Worm (Caenorhabditis elegans) whole organism, early embryonic: ENCODE measurements around the gene C29F3.7.

Experiments used
- B0310.2 ChIP-seq: sonication (generic microtip); optimal IDR thresholded peaks from 2 replicates; lab custom pipeline; 2016; ENCODE audit warnings: mild to moderate bottlenecking, missing genetic modification characterization, missing compliant biosample characterization
- F13C5.2 ChIP-seq: sonication (generic microtip); optimal IDR thresholded peaks from 2 replicates; lab custom pipeline; 2017; ENCODE audit warnings: mild to moderate bottlenecking, missing genetic modification characterization, inconsistent platforms, missing compliant biosample characterization
- aly-1 ChIP-seq: sonication (generic microtip); optimal IDR thresholded peaks from 2 replicates; lab custom pipeline; 2016; ENCODE audit warnings: missing genetic modification characterization, missing compliant biosample characterization
- ama-1 ChIP-seq: fragments of 150-350 bp; optimal IDR thresholded peaks from 2 replicates; lab custom pipeline; 2014
- ceh-13 ChIP-seq: fragments of 200-800 bp; sonication (Bioruptor generic); optimal IDR thresholded peaks from 2 replicates; lab custom pipeline; 2018; ENCODE audit warnings: mild to moderate bottlenecking, missing genetic modification characterization, missing compliant biosample characterization
- ceh-36 ChIP-seq: sonication (generic microtip); optimal IDR thresholded peaks from 2 replicates; lab custom pipeline; 2016; ENCODE audit warnings: missing genetic modification characterization, inconsistent platforms, missing compliant biosample characterization
- ets-7 ChIP-seq: sonication (generic microtip); optimal IDR thresholded peaks from 2 replicates; lab custom pipeline; 2016; ENCODE audit warnings: missing genotype, missing genetic modification characterization, missing compliant biosample characterization
- flt-1 ChIP-seq: fragments of 200-800 bp; sonication (Bioruptor generic); IDR thresholded peaks from 2 replicates; pipeline ENCODE4 v1.3.6; 2022; ENCODE audit warnings: missing genetic modification characterization, missing compliant biosample characterization
- hmg-4 ChIP-seq: fragments of 200-800 bp; sonication (Bioruptor generic); optimal IDR thresholded peaks from 2 replicates; lab custom pipeline; 2018; ENCODE audit warnings: mild to moderate bottlenecking, missing genetic modification characterization, missing compliant biosample characterization
- pes-1 ChIP-seq: fragments of 200-800 bp; sonication (Bioruptor generic); IDR thresholded peaks from 2 replicates; pipeline ENCODE4 v1.3.6; 2022; ENCODE audit warnings: missing genetic modification reagents, missing genetic modification characterization, missing compliant biosample characterization
- scrt-1 ChIP-seq: fragments of 200-800 bp; sonication (Bioruptor generic); IDR thresholded peaks from 2 replicates; pipeline ENCODE4 v1.3.6; 2022; ENCODE audit warnings: missing genetic modification characterization, missing compliant biosample characterization
- tbx-11 ChIP-seq: fragments of 200-800 bp; sonication (Bioruptor generic); IDR thresholded peaks from 2 replicates; pipeline ENCODE4 v1.3.6; 2022; ENCODE audit warnings: missing genetic modification characterization, missing compliant biosample characterization
- tra-4 ChIP-seq: sonication (generic microtip); optimal IDR thresholded peaks from 2 replicates; lab custom pipeline; 2017; ENCODE audit warnings: missing genetic modification characterization, missing compliant biosample characterization

DNA sequence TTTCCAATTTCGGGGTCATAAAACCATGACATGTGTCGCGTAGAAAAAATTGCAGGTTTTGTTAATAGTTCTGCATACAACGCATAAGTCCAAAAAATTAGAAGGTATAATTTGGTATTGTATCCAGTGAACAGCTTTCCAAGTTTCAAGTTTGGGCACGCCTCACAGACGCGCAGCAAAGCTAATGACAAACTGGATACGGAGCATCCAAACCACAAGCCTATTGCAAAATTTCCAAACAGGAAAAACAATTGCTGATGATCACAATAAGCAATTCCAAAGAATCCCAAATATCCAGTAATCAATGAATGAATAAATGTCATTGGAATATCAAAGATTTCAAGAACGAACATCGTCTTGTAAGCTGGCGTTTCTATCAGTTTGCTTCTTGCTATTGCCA lies 41.2 kb upstream of the C29F3.7 start:
- TF ChIP-seq ceh-36: no peak
- TF ChIP-seq ama-1 (lab: Kevin White, UChicago): no peak
- no peak for TF ChIP-seq ets-7
- TF ChIP-seq ceh-13 (GFP tag; lab: Kevin White, UChicago): no peak
- TF ChIP-seq F13C5.2 (tag; lab: Kevin White, UChicago): no peak
- TF ChIP-seq tbx-11 (GFP tag; lab: Robert Waterston, UW): no peak
- no peak for TF ChIP-seq pes-1 (GFP tag; lab: Robert Waterston, UW)
- TF ChIP-seq B0310.2 (tag; lab: Kevin White, UChicago): no peak
- no peak for TF ChIP-seq tra-4 (tag; lab: Kevin White, UChicago)
- TF ChIP-seq flt-1 (GFP tag; lab: Robert Waterston, UW): no peak
- TF ChIP-seq hmg-4 (GFP tag; lab: Kevin White, UChicago): no peak
- TF ChIP-seq aly-1 (tag; lab: Kevin White, UChicago): no peak
- TF ChIP-seq scrt-1 (GFP tag; lab: Robert Waterston, UW): no peak
